Worm (Caenorhabditis elegans) whole organism, late embryonic: ENCODE results near the gene dhc-3.

ENCODE experiments used
- C38D4.7 ChIP-seq: fragments of 200-800 bp; sonication (Bioruptor generic); optimal IDR thresholded peaks from 2 replicates; lab custom pipeline; 2018; ENCODE audit warnings: mild to moderate bottlenecking, missing genetic modification characterization, moderate library complexity, missing compliant biosample characterization
- ahr-1 ChIP-seq: sonication (generic microtip); optimal IDR thresholded peaks from 2 replicates; lab custom pipeline; 2016; ENCODE audit warnings: missing genetic modification characterization, missing compliant biosample characterization
- ama-1 ChIP-seq: fragments of 150-350 bp; optimal IDR thresholded peaks from 2 replicates; lab custom pipeline; 2014
- ceh-24 ChIP-seq: sonication (generic microtip); optimal IDR thresholded peaks from 2 replicates; lab custom pipeline; 2016; ENCODE audit warnings: mild to moderate bottlenecking, missing genetic modification characterization, missing compliant biosample characterization
- ceh-9 ChIP-seq: sonication (generic microtip); optimal IDR thresholded peaks from 2 replicates; lab custom pipeline; 2016; ENCODE audit warnings: mild to moderate bottlenecking, missing genetic modification characterization, inconsistent platforms, missing compliant biosample characterization
- elt-2 ChIP-seq: sonication (generic microtip); optimal IDR thresholded peaks from 2 replicates; lab custom pipeline; 2016; ENCODE audit warnings: missing genetic modification reagents, missing genetic modification characterization, missing compliant biosample characterization
- hlh-30 ChIP-seq: sonication (generic microtip); optimal IDR thresholded peaks from 2 replicates; lab custom pipeline; 2017; ENCODE audit warnings: antibody characterized with exemption, missing genetic modification characterization, missing compliant biosample characterization; ENCODE audit not compliant: insufficient read depth
- hlh-6 ChIP-seq: sonication (generic microtip); optimal IDR thresholded peaks from 2 replicates; lab custom pipeline; 2016; ENCODE audit warnings: missing genotype, missing genetic modification characterization, missing compliant biosample characterization
- nfya-1 ChIP-seq: sonication (generic microtip); optimal IDR thresholded peaks from 2 replicates; lab custom pipeline; 2017; ENCODE audit warnings: missing genetic modification characterization, mild to moderate bottlenecking, missing compliant biosample characterization, antibody characterized with exemption, moderate library complexity
- nhr-232 ChIP-seq: sonication (generic microtip); optimal IDR thresholded peaks from 2 replicates; lab custom pipeline; 2016; ENCODE audit warnings: missing genetic modification characterization, missing compliant biosample characterization
- odd-2 ChIP-seq: sonication (generic microtip); optimal IDR thresholded peaks from 2 replicates; lab custom pipeline; 2017; ENCODE audit warnings: antibody characterized with exemption, mild to moderate bottlenecking, missing genetic modification characterization, missing compliant biosample characterization
- pax-1 ChIP-seq: fragments of 150-350 bp; optimal IDR thresholded peaks from 2 replicates; lab custom pipeline; 2014; ENCODE audit warnings: missing biosample characterization, missing genetic modification characterization
- rnt-1 ChIP-seq: sonication (generic microtip); optimal IDR thresholded peaks from 2 replicates; lab custom pipeline; 2016; ENCODE audit warnings: missing genetic modification characterization, missing compliant biosample characterization
- unc-55 ChIP-seq: sonication (generic microtip); optimal IDR thresholded peaks from 2 replicates; lab custom pipeline; 2017; ENCODE audit warnings: missing biosample characterization, missing genetic modification reagents, missing genetic modification characterization

- TF ChIP-seq odd-2 (tag; lab: Kevin White, UChicago) (no peak), ama-1 (lab: Kevin White, UChicago) (no peak), hlh-6 (tag; lab: Kevin White, UChicago) (no peak), nfya-1 (tag; lab: Kevin White, UChicago) (no peak), elt-2 (tag; lab: Kevin White, UChicago) (no peak), ceh-9 (tag; lab: Kevin White, UChicago) (no peak), ahr-1 (tag; lab: Kevin White, UChicago) (no peak), unc-55 (GFP tag; lab: Kevin White, UChicago) (no peak), hlh-30 (no peak), rnt-1 (tag; lab: Kevin White, UChicago) (no peak), nhr-232 (no peak), ceh-24 (no peak), pax-1 (tag; lab: Kevin White, UChicago) (no peak), C38D4.7 (no peak)
These were observed 38.0 kb downstream of the dhc-3 start for ce11 chrV:13176814-13177213.
